Fruit fly (Drosophila melanogaster) whole organism, pupa: ENCODE data around the gene CG10621.

Experiments used
- CG10348 ChIP-seq: fragments of 200-800 bp; sonication (Bioruptor generic); IDR thresholded peaks from 2 replicates; pipeline ENCODE4 v1.3.6; 2022; ENCODE audit warnings: missing biosample characterization, missing genetic modification characterization
- CG12605 ChIP-seq: fragments of 200-800 bp; sonication (Bioruptor generic); IDR thresholded peaks from 2 replicates; pipeline ENCODE4 v1.3.6; 2022; ENCODE audit warnings: missing biosample characterization, missing genetic modification characterization
- CG13204 ChIP-seq: fragments of 200-800 bp; sonication (Bioruptor generic); optimal IDR thresholded peaks from 2 replicates; lab custom pipeline; 2018; ENCODE audit warnings: missing biosample characterization, mild to moderate bottlenecking, missing genetic modification characterization, moderate library complexity
- CG14655 ChIP-seq: fragments of 200-800 bp; sonication (Bioruptor generic); optimal IDR thresholded peaks from 3 replicates; lab custom pipeline; 2017; ENCODE audit warnings: mild to moderate bottlenecking, missing biosample characterization, missing genetic modification reagents, missing genetic modification characterization
- CG15710 ChIP-seq: fragments of 200-800 bp; sonication (Bioruptor generic); optimal IDR thresholded peaks from 2 replicates; lab custom pipeline; 2018; ENCODE audit warnings: missing biosample characterization, mild to moderate bottlenecking, missing genetic modification characterization, moderate library complexity
- CG17806 ChIP-seq: fragments of 200-800 bp; sonication (Bioruptor generic); optimal IDR thresholded peaks from 2 replicates; lab custom pipeline; 2018; ENCODE audit warnings: missing biosample characterization, mild to moderate bottlenecking, missing genetic modification characterization, moderate library complexity
- CG32121 ChIP-seq: fragments of 200-800 bp; sonication (Bioruptor generic); IDR thresholded peaks from 2 replicates; pipeline ENCODE4 v1.3.6; 2022; ENCODE audit warnings: missing biosample characterization, missing genetic modification characterization
- CG34367 ChIP-seq: fragments of 200-800 bp; sonication (Bioruptor generic); optimal IDR thresholded peaks from 2 replicates; lab custom pipeline; 2018; ENCODE audit warnings: missing biosample characterization, mild to moderate bottlenecking, missing genetic modification characterization
- CG4496 ChIP-seq: fragments of 200-800 bp; sonication (Bioruptor generic); IDR thresholded peaks from 3 replicates; pipeline ENCODE4 v1.3.6; 2022; ENCODE audit warnings: missing biosample characterization, missing genetic modification characterization
- CG8159 ChIP-seq: fragments of 200-800 bp; sonication (Bioruptor generic); optimal IDR thresholded peaks from 3 replicates; lab custom pipeline; 2018; ENCODE audit warnings: missing biosample characterization, mild to moderate bottlenecking, missing genetic modification characterization, moderate library complexity
- CG8301 ChIP-seq: fragments of 200-800 bp; sonication (Bioruptor generic); optimal IDR thresholded peaks from 2 replicates; lab custom pipeline; 2018; ENCODE audit warnings: missing biosample characterization, mild to moderate bottlenecking, missing genetic modification characterization
- CG9948 ChIP-seq: fragments of 200-800 bp; sonication (Bioruptor generic); optimal IDR thresholded peaks from 2 replicates; lab custom pipeline; 2018; ENCODE audit warnings: missing biosample characterization, mild to moderate bottlenecking, missing genetic modification characterization, moderate library complexity
- D1 ChIP-seq: fragments of 200-800 bp; sonication (Bioruptor generic); optimal IDR thresholded peaks from 2 replicates; lab custom pipeline; 2018; ENCODE audit warnings: missing biosample characterization, mild to moderate bottlenecking, missing genetic modification characterization, moderate library complexity
- EcR ChIP-seq: fragments of 200-800 bp; sonication (Bioruptor generic); optimal IDR thresholded peaks from 3 replicates; lab custom pipeline; 2019; ENCODE audit warnings: missing biosample characterization, missing genetic modification characterization, mild to moderate bottlenecking, moderate library complexity, missing genetic modification reagents
- Ets98B ChIP-seq: fragments of 200-800 bp; sonication (Bioruptor generic); IDR thresholded peaks from 2 replicates; pipeline ENCODE4 v1.3.6; 2022; ENCODE audit warnings: missing biosample characterization, missing genetic modification characterization
- Pif1A ChIP-seq: fragments of 200-800 bp; sonication (Bioruptor generic); optimal IDR thresholded peaks from 3 replicates; lab custom pipeline; 2016; ENCODE audit warnings: missing biosample characterization, missing genetic modification characterization
- Pif1B ChIP-seq: fragments of 200-800 bp; sonication (Bioruptor generic); optimal IDR thresholded peaks from 3 replicates; lab custom pipeline; 2016; ENCODE audit warnings: missing biosample characterization, missing genetic modification characterization
- Snoo ChIP-seq: fragments of 200-800 bp; sonication (Bioruptor generic); optimal IDR thresholded peaks from 3 replicates; lab custom pipeline; 2017; ENCODE audit warnings: missing biosample characterization, mild to moderate bottlenecking, missing genetic modification characterization, inconsistent platforms
- fd96Ca ChIP-seq: fragments of 200-800 bp; sonication (Bioruptor generic); IDR thresholded peaks from 3 replicates; pipeline ENCODE4 v1.3.6; 2022; ENCODE audit warnings: missing biosample characterization, missing genetic modification characterization
- gl ChIP-seq: fragments of 200-800 bp; sonication (Bioruptor generic); optimal IDR thresholded peaks from 2 replicates; lab custom pipeline; 2018; ENCODE audit warnings: missing biosample characterization, mild to moderate bottlenecking, missing genetic modification characterization
- rn ChIP-seq: fragments of 200-800 bp; sonication (Bioruptor generic); IDR thresholded peaks from 2 replicates; pipeline ENCODE4 v1.3.6; 2022; ENCODE audit warnings: missing biosample characterization, missing genetic modification characterization

Gene CG10621

dm6 chr2L:18943309-18943708 is 10.9 kb downstream of the CG10621 start:
- TF ChIP-seq CG13204 = peak; percentile 56
- TF ChIP-seq gl (tag; lab: Kevin White, UChicago) = peak; percentile 29
- peak; percentile 2 for TF ChIP-seq EcR (GFP tag; lab: Kevin White, UChicago)
- no peak for TF ChIP-seq CG10348

- TF ChIP-seq CG8159 (tag; lab: Kevin White, UChicago) = no peak
- TF ChIP-seq Pif1B = no peak
- peak; percentile 58; the same call in 1 of the 2 replicates for TF ChIP-seq CG32121
- TF ChIP-seq CG13204 = no peak
- no peak for TF ChIP-seq CG8301
- TF ChIP-seq EcR (GFP tag; lab: Kevin White, UChicago) = no peak
- TF ChIP-seq rn (GFP tag; lab: Robert Waterston, UW) = no peak
- TF ChIP-seq CG12605 (GFP tag; lab: Robert Waterston, UW) = no peak
- no peak for TF ChIP-seq CG17806 (tag; lab: Kevin White, UChicago)
- no peak for TF ChIP-seq Snoo (tag; lab: Kevin White, UChicago)
- TF ChIP-seq Pif1A = no peak
- no peak for TF ChIP-seq Ets98B (GFP tag; lab: Robert Waterston, UW)
- TF ChIP-seq CG4496 (GFP tag; lab: Robert Waterston, UW) = no peak; the same call in 2 of the 3 replicates
- no peak for TF ChIP-seq CG10348
- TF ChIP-seq CG9948 (tag; lab: Kevin White, UChicago) = no peak
- peak; percentile 50 for TF ChIP-seq D1 (tag; lab: Kevin White, UChicago)
- no peak for TF ChIP-seq CG34367
- TF ChIP-seq fd96Ca (GFP tag; lab: Robert Waterston, UW) = peak; percentile 79
- TF ChIP-seq CG15710 = no peak
- no peak for TF ChIP-seq gl (tag; lab: Kevin White, UChicago)
- TF ChIP-seq CG14655 (GFP tag; lab: Kevin White, UChicago) = no peak
Measured at dm6 chr2L:18936056-18936455, 18.2 kb downstream of the CG10621 start.

- TF ChIP-seq EcR (GFP tag; lab: Kevin White, UChicago) = no peak
- no peak for TF ChIP-seq CG12605 (GFP tag; lab: Robert Waterston, UW)
- no peak for TF ChIP-seq D1 (tag; lab: Kevin White, UChicago)
- TF ChIP-seq Ets98B (GFP tag; lab: Robert Waterston, UW) = no peak
- TF ChIP-seq CG9948 (tag; lab: Kevin White, UChicago) = no peak
- TF ChIP-seq CG8159 (tag; lab: Kevin White, UChicago) = no peak
- no peak for TF ChIP-seq Snoo (tag; lab: Kevin White, UChicago)
- TF ChIP-seq fd96Ca (GFP tag; lab: Robert Waterston, UW) = no peak
- TF ChIP-seq CG10348 = no peak
Measured at dm6 chr2L:18934588-18934987, 19.6 kb downstream of the CG10621 start.

dm6 chr2L:18933867-18934266 is 20.4 kb downstream of the CG10621 start:
- TF ChIP-seq rn (GFP tag; lab: Robert Waterston, UW) = no peak

- TF ChIP-seq D1 (tag; lab: Kevin White, UChicago) = no peak
- no peak for TF ChIP-seq CG12605 (GFP tag; lab: Robert Waterston, UW)
- no peak for TF ChIP-seq Snoo (tag; lab: Kevin White, UChicago)
- TF ChIP-seq CG13204 = no peak
- no peak for TF ChIP-seq Ets98B (GFP tag; lab: Robert Waterston, UW)
- no peak for TF ChIP-seq CG4496 (GFP tag; lab: Robert Waterston, UW)
Measured at dm6 chr2L:18930352-18931122, 23.7 kb downstream of the CG10621 start.

- TF ChIP-seq CG15710 = no peak
- TF ChIP-seq CG8301 = no peak
- no peak for TF ChIP-seq Pif1A
- TF ChIP-seq Snoo (tag; lab: Kevin White, UChicago) = no peak
- TF ChIP-seq gl (tag; lab: Kevin White, UChicago) = no peak
- TF ChIP-seq CG32121 = no peak
Measured at dm6 chr2L:18929595-18929994, 24.6 kb downstream of the CG10621 start.

dm6 chr2L:18927891-18928290 is 26.3 kb downstream of the CG10621 start:
- TF ChIP-seq CG32121 (no peak), CG8159 (tag; lab: Kevin White, UChicago) (no peak)
- TF ChIP-seq, all 21 proteins: peak for 0

dm6 chr2L:18925956-18926355 is 28.3 kb downstream of the CG10621 start:
- TF ChIP-seq CG14655 (GFP tag; lab: Kevin White, UChicago) (no peak), CG8301 (no peak), CG15710 (no peak), CG9948 (tag; lab: Kevin White, UChicago) (no peak), CG13204 (no peak), CG17806 (tag; lab: Kevin White, UChicago) (no peak), Pif1A (no peak), Snoo (tag; lab: Kevin White, UChicago) (no peak), CG32121 (no peak), EcR (GFP tag; lab: Kevin White, UChicago) (no peak), rn (GFP tag; lab: Robert Waterston, UW) (no peak), CG8159 (tag; lab: Kevin White, UChicago) (no peak), gl (tag; lab: Kevin White, UChicago) (no peak), D1 (tag; lab: Kevin White, UChicago) (no peak), CG10348 (no peak), Ets98B (GFP tag; lab: Robert Waterston, UW) (no peak), Pif1B (no peak), fd96Ca (GFP tag; lab: Robert Waterston, UW) (no peak)
